Fruit fly (Drosophila melanogaster) whole organism, embryonic: ENCODE measurements around the gene BCAS2.

Experiments
- Abd-B ChIP-seq: fragments of 200-800 bp; sonication (Bioruptor generic); optimal IDR thresholded peaks from 2 replicates; lab custom pipeline; 2018; ENCODE audit warnings: missing biosample characterization, mild to moderate bottlenecking, missing genetic modification characterization, moderate library complexity
- Antp ChIP-seq: fragments of 200-800 bp; sonication (Bioruptor generic); optimal IDR thresholded peaks from 3 replicates; lab custom pipeline; 2016; ENCODE audit warnings: missing biosample characterization, missing genetic modification characterization
- CG1024 ChIP-seq: fragments of 200-800 bp; sonication (Bioruptor generic); IDR thresholded peaks from 2 replicates; pipeline ENCODE4 v1.3.6; 2022; ENCODE audit warnings: missing biosample characterization, missing genetic modification characterization
- CG10565 ChIP-seq: fragments of 200-800 bp; sonication (Bioruptor generic); optimal IDR thresholded peaks from 3 replicates; lab custom pipeline; 2016; ENCODE audit warnings: missing biosample characterization, mild to moderate bottlenecking, missing genetic modification characterization
- CG10979 ChIP-seq: fragments of 200-800 bp; sonication (Bioruptor generic); optimal IDR thresholded peaks from 2 replicates; lab custom pipeline; 2018; ENCODE audit warnings: missing biosample characterization, mild to moderate bottlenecking, missing genetic modification characterization, moderate library complexity
- CG12104 ChIP-seq: fragments of 200-800 bp; sonication (Bioruptor generic); optimal IDR thresholded peaks from 3 replicates; lab custom pipeline; 2016; ENCODE audit warnings: missing biosample characterization, missing genetic modification characterization
- CG12299 ChIP-seq: fragments of 200-800 bp; sonication (Bioruptor generic); optimal IDR thresholded peaks from 2 replicates; lab custom pipeline; 2018; ENCODE audit warnings: missing biosample characterization, mild to moderate bottlenecking, missing genetic modification characterization
- CG12942 ChIP-seq: fragments of 200-800 bp; sonication (Bioruptor generic); optimal IDR thresholded peaks from 3 replicates; lab custom pipeline; 2016; ENCODE audit warnings: missing biosample characterization, missing genetic modification characterization
- CG13775 ChIP-seq: fragments of 200-800 bp; sonication (Bioruptor generic); optimal IDR thresholded peaks from 3 replicates; lab custom pipeline; 2017; ENCODE audit warnings: missing biosample characterization, mild to moderate bottlenecking, missing genetic modification characterization
- CG15073 ChIP-seq: fragments of 200-800 bp; sonication (Bioruptor generic); optimal IDR thresholded peaks from 2 replicates; lab custom pipeline; 2016; ENCODE audit warnings: missing biosample characterization, missing genetic modification characterization
- CG1529 ChIP-seq: fragments of 200-800 bp; sonication (Bioruptor generic); optimal IDR thresholded peaks from 3 replicates; lab custom pipeline; 2018; ENCODE audit warnings: missing biosample characterization, missing genetic modification characterization
- CG15601 ChIP-seq: fragments of 200-800 bp; sonication (Bioruptor generic); optimal IDR thresholded peaks from 3 replicates; lab custom pipeline; 2019; ENCODE audit warnings: missing biosample characterization, mild to moderate bottlenecking, missing genetic modification characterization, moderate library complexity
- CG16779 ChIP-seq: fragments of 200-800 bp; sonication (Bioruptor generic); IDR thresholded peaks from 2 replicates; pipeline ENCODE4 v1.3.6; 2022; ENCODE audit warnings: missing biosample characterization, missing genetic modification characterization
- CG17361 ChIP-seq: fragments of 200-800 bp; sonication (Bioruptor generic); IDR thresholded peaks from 3 replicates; pipeline ENCODE4 v1.3.6; 2022; ENCODE audit warnings: missing biosample characterization, missing genetic modification characterization
- CG17802 ChIP-seq: fragments of 200-800 bp; sonication (Bioruptor generic); optimal IDR thresholded peaks from 2 replicates; lab custom pipeline; 2018; ENCODE audit warnings: missing biosample characterization, mild to moderate bottlenecking, missing genetic modification characterization, moderate library complexity
- CG1832 ChIP-seq: fragments of 200-800 bp; sonication (Bioruptor generic); optimal IDR thresholded peaks from 2 replicates; lab custom pipeline; 2017; ENCODE audit warnings: missing biosample characterization, mild to moderate bottlenecking, missing genetic modification characterization, inconsistent platforms
- CG2678 ChIP-seq: fragments of 200-800 bp; sonication (Bioruptor generic); optimal IDR thresholded peaks from 3 replicates; lab custom pipeline; 2019; ENCODE audit warnings: missing biosample characterization, mild to moderate bottlenecking, missing genetic modification characterization, moderate library complexity
- CG32772 ChIP-seq: fragments of 200-800 bp; sonication (Bioruptor generic); IDR thresholded peaks from 2 replicates; pipeline ENCODE4 v1.3.6; 2022; ENCODE audit warnings: missing biosample characterization, missing genetic modification characterization
- CG43689 ChIP-seq: fragments of 200-800 bp; sonication (Bioruptor generic); IDR thresholded peaks from 2 replicates; pipeline ENCODE4 v1.3.6; 2022; ENCODE audit warnings: missing biosample characterization, missing genetic modification characterization
- CG4730 ChIP-seq: fragments of 200-800 bp; sonication (Bioruptor generic); IDR thresholded peaks from 2 replicates; pipeline ENCODE4 v1.3.6; 2022; ENCODE audit warnings: missing biosample characterization, missing genetic modification characterization
- CG8089 ChIP-seq: fragments of 200-800 bp; sonication (Bioruptor generic); optimal IDR thresholded peaks from 3 replicates; lab custom pipeline; 2016; ENCODE audit warnings: missing biosample characterization, missing genetic modification characterization
- CG9437 ChIP-seq: fragments of 200-800 bp; sonication (Bioruptor generic); optimal IDR thresholded peaks from 2 replicates; lab custom pipeline; 2018; ENCODE audit warnings: missing biosample characterization, mild to moderate bottlenecking, missing genetic modification characterization
- CHES-1-like ChIP-seq: fragments of 200-800 bp; sonication (Bioruptor generic); optimal IDR thresholded peaks from 2 replicates; lab custom pipeline; 2016; ENCODE audit warnings: missing biosample characterization, missing genetic modification characterization
- CkIIα-i1 ChIP-seq: fragments of 200-800 bp; sonication (Bioruptor generic); IDR thresholded peaks from 2 replicates; pipeline ENCODE4 v1.3.6; 2022; ENCODE audit warnings: missing biosample characterization, missing genetic modification characterization
- CoRest ChIP-seq: fragments of 200-800 bp; sonication (Bioruptor generic); optimal IDR thresholded peaks from 3 replicates; lab custom pipeline; 2018; ENCODE audit warnings: missing biosample characterization, mild to moderate bottlenecking, missing genetic modification characterization, moderate library complexity
- CrebB ChIP-seq: fragments of 200-800 bp; sonication (Bioruptor generic); optimal IDR thresholded peaks from 3 replicates; lab custom pipeline; 2018; ENCODE audit warnings: missing biosample characterization, mild to moderate bottlenecking, missing genetic modification characterization
- Ets65A ChIP-seq: fragments of 200-800 bp; sonication (Bioruptor generic); peaks from one replicate; lab custom pipeline; 2016; ENCODE audit warnings: missing biosample characterization, missing genetic modification characterization
- GATAe ChIP-seq: fragments of 200-800 bp; sonication (Bioruptor generic); conservative IDR thresholded peaks from 2 replicates; pipeline ENCODE4 v1.3.6; 2022; ENCODE audit warnings: missing biosample characterization, missing genetic modification characterization
- H15 ChIP-seq: fragments of 200-800 bp; sonication (Bioruptor generic); IDR thresholded peaks from 3 replicates; pipeline ENCODE4 v1.3.6; 2022; ENCODE audit warnings: missing biosample characterization, missing genetic modification characterization
- HmgD ChIP-seq: fragments of 200-800 bp; sonication (Bioruptor generic); optimal IDR thresholded peaks from 3 replicates; lab custom pipeline; 2016; ENCODE audit warnings: missing biosample characterization, missing genetic modification characterization
- Hr3 ChIP-seq: fragments of 200-800 bp; sonication (Bioruptor generic); optimal IDR thresholded peaks from 3 replicates; lab custom pipeline; 2016; ENCODE audit warnings: missing biosample characterization, missing genetic modification characterization
- Lim3 ChIP-seq: fragments of 200-800 bp; sonication (Bioruptor generic); IDR thresholded peaks from 2 replicates; pipeline ENCODE4 v1.3.6; 2022; ENCODE audit warnings: missing biosample characterization, missing genetic modification characterization
- Mad ChIP-seq: fragments of 200-800 bp; sonication (Bioruptor generic); optimal IDR thresholded peaks from 2 replicates; lab custom pipeline; 2016; ENCODE audit warnings: missing biosample characterization, missing genetic modification characterization
- Med ChIP-seq: fragments of 200-800 bp; sonication (Bioruptor generic); peaks from one replicate; lab custom pipeline; 2016; ENCODE audit warnings: missing biosample characterization, missing genetic modification characterization, mild to moderate bottlenecking, inconsistent platforms, moderate library complexity
- Nf-YB ChIP-seq: fragments of 200-800 bp; sonication (Bioruptor generic); optimal IDR thresholded peaks from 3 replicates; lab custom pipeline; 2019; ENCODE audit warnings: missing biosample characterization, mild to moderate bottlenecking, missing genetic modification characterization, moderate library complexity
- Ssrp ChIP-seq: fragments of 200-800 bp; sonication (Bioruptor generic); optimal IDR thresholded peaks from 2 replicates; lab custom pipeline; 2018; ENCODE audit warnings: missing biosample characterization, mild to moderate bottlenecking, missing genetic modification characterization, moderate library complexity
- Usf ChIP-seq: fragments of 200-800 bp; sonication (Bioruptor generic); optimal IDR thresholded peaks from 2 replicates; lab custom pipeline; 2017; ENCODE audit warnings: missing genotype, missing biosample characterization, missing genetic modification characterization
- bcd ChIP-seq: fragments of 200-800 bp; sonication (Bioruptor generic); optimal IDR thresholded peaks from 2 replicates; lab custom pipeline; 2017; ENCODE audit warnings: missing biosample characterization, mild to moderate bottlenecking, missing genetic modification characterization
- croc ChIP-seq: fragments of 200-800 bp; sonication (Bioruptor generic); conservative IDR thresholded peaks from 3 replicates; pipeline ENCODE4 v1.3.6; 2022; ENCODE audit warnings: missing biosample characterization, missing genetic modification characterization
- disco-r ChIP-seq: fragments of 200-800 bp; sonication (Bioruptor generic); optimal IDR thresholded peaks from 2 replicates; lab custom pipeline; 2016; ENCODE audit warnings: missing biosample characterization, missing genetic modification characterization
- dysf ChIP-seq: fragments of 200-800 bp; sonication (Bioruptor generic); IDR thresholded peaks from 3 replicates; pipeline ENCODE4 v1.3.6; 2022; ENCODE audit warnings: missing biosample characterization, missing genetic modification characterization
- fd102C ChIP-seq: fragments of 200-800 bp; sonication (Bioruptor generic); optimal IDR thresholded peaks from 2 replicates; lab custom pipeline; 2018; ENCODE audit warnings: missing biosample characterization, mild to moderate bottlenecking, missing genetic modification characterization, moderate library complexity
- gce ChIP-seq: fragments of 200-800 bp; sonication (Bioruptor generic); IDR thresholded peaks from 3 replicates; pipeline ENCODE4 v1.3.6; 2022; ENCODE audit warnings: missing biosample characterization, missing genetic modification characterization
- gro ChIP-seq: fragments of 200-800 bp; sonication (Bioruptor generic); optimal IDR thresholded peaks from 2 replicates; lab custom pipeline; 2016; ENCODE audit warnings: missing biosample characterization, missing genetic modification characterization
- h ChIP-seq: fragments of >200 bp; optimal IDR thresholded peaks from 2 replicates; lab custom pipeline; 2017
- maf-S ChIP-seq: fragments of 200-800 bp; sonication (Bioruptor generic); optimal IDR thresholded peaks from 2 replicates; lab custom pipeline; 2016; ENCODE audit warnings: missing biosample characterization, missing genetic modification characterization
- odd ChIP-seq: fragments of 200-800 bp; sonication (Bioruptor generic); optimal IDR thresholded peaks from 2 replicates; lab custom pipeline; 2017; ENCODE audit warnings: missing biosample characterization, mild to moderate bottlenecking, missing genetic modification characterization
- peb ChIP-seq: fragments of 200-800 bp; sonication (Bioruptor generic); IDR thresholded peaks from 2 replicates; pipeline ENCODE4 v1.3.6; 2022; ENCODE audit warnings: missing biosample characterization, missing genetic modification characterization
- pho ChIP-seq: fragments of 200-800 bp; sonication (Bioruptor generic); optimal IDR thresholded peaks from 2 replicates; lab custom pipeline; 2016; ENCODE audit warnings: missing biosample characterization, missing genetic modification characterization
- sens ChIP-seq: fragments of 200-800 bp; sonication (Bioruptor generic); peaks from one replicate; lab custom pipeline; 2016; ENCODE audit warnings: missing biosample characterization, missing genetic modification characterization
- slou ChIP-seq: fragments of 200-800 bp; sonication (Bioruptor generic); optimal IDR thresholded peaks from 3 replicates; lab custom pipeline; 2016; ENCODE audit warnings: missing biosample characterization, missing genetic modification characterization
- vnd ChIP-seq: fragments of 200-800 bp; sonication (Bioruptor generic); IDR thresholded peaks from 3 replicates; pipeline ENCODE4 v1.3.6; 2022; ENCODE audit warnings: missing biosample characterization, missing genetic modification characterization; ENCODE audit not compliant: partially characterized antibody

BCAS2 gene

dm6 chr3R:27925971-27926533, 3.9 kb upstream of the BCAS2 start (continued):
- TF ChIP-seq Nf-YB = no peak
- TF ChIP-seq CG43689 (GFP tag; lab: Robert Waterston, UW) = no peak
- no peak for TF ChIP-seq CG16779 (GFP tag; lab: Robert Waterston, UW)
- no peak for TF ChIP-seq GATAe (GFP tag; lab: Robert Waterston, UW)
- TF ChIP-seq CG17361 (GFP tag; lab: Robert Waterston, UW) = 0 out of 3 replicates have a peak, but pooled peaks have one; percentile 34
- TF ChIP-seq CG10565 (GFP tag; lab: Kevin White, UChicago) = no peak
- no peak for TF ChIP-seq CG1529 (GFP tag; lab: Kevin White, UChicago)
- TF ChIP-seq gro = no peak
- peak; percentile 71 for TF ChIP-seq sens (GFP tag; lab: Kevin White, UChicago)
- no peak for TF ChIP-seq slou
- TF ChIP-seq disco-r = no peak
- TF ChIP-seq maf-S = no peak
- no peak for TF ChIP-seq CG12299 (tag; lab: Kevin White, UChicago)
- no peak for TF ChIP-seq CHES-1-like (GFP tag; lab: Kevin White, UChicago)
- TF ChIP-seq Abd-B (GFP tag; lab: Kevin White, UChicago) = no peak
- peak; percentile 72 for TF ChIP-seq Med (GFP tag; lab: Kevin White, UChicago)
- TF ChIP-seq CG13775 (GFP tag; lab: Kevin White, UChicago) = no peak
- TF ChIP-seq CG2678 (tag; lab: Kevin White, UChicago) = no peak
- no peak for TF ChIP-seq CG15073 (GFP tag; lab: Kevin White, UChicago)
- no peak for TF ChIP-seq CG1024
- TF ChIP-seq Lim3 (GFP tag; lab: Robert Waterston, UW) = no peak
- TF ChIP-seq Mad (GFP tag; lab: Kevin White, UChicago) = no peak
- TF ChIP-seq CoRest (tag; lab: Kevin White, UChicago) = peak; percentile 22
- TF ChIP-seq odd (GFP tag; lab: Kevin White, UChicago) = no peak
- TF ChIP-seq croc (GFP tag; lab: Robert Waterston, UW) = no peak
- TF ChIP-seq Ets65A (GFP tag; lab: Kevin White, UChicago) = peak; percentile 64
- TF ChIP-seq CG10979 = no peak
- no peak for TF ChIP-seq Hr3 (GFP tag; lab: Kevin White, UChicago)
- TF ChIP-seq H15 = no peak
- no peak for TF ChIP-seq pho
- no peak for TF ChIP-seq CrebB (tag; lab: Kevin White, UChicago)
- TF ChIP-seq vnd (GFP tag; lab: Robert Waterston, UW) = no peak
- 0 out of 3 replicates have a peak, but pooled peaks have one; percentile 14 for TF ChIP-seq dysf (GFP tag; lab: Robert Waterston, UW)
- no peak for TF ChIP-seq HmgD (GFP tag; lab: Kevin White, UChicago)
- TF ChIP-seq peb (GFP tag; lab: Robert Waterston, UW) = no peak
- no peak for TF ChIP-seq bcd (GFP tag; lab: Kevin White, UChicago)
- no peak for TF ChIP-seq CG8089 (GFP tag; lab: Kevin White, UChicago)
- no peak for TF ChIP-seq CkIIα-i1
- no peak for TF ChIP-seq CG32772 (GFP tag; lab: Robert Waterston, UW)
- TF ChIP-seq CG12942 = no peak
- no peak for TF ChIP-seq fd102C (GFP tag; lab: Kevin White, UChicago)
- no peak for TF ChIP-seq gce (GFP tag; lab: Robert Waterston, UW)
- no peak for TF ChIP-seq CG4730
- no peak for TF ChIP-seq CG12104 (GFP tag; lab: Kevin White, UChicago)
- TF ChIP-seq Usf (GFP tag; lab: Kevin White, UChicago) = no peak
- TF ChIP-seq Antp (GFP tag; lab: Kevin White, UChicago) = no peak
- peak; percentile 17 for TF ChIP-seq CG9437 (GFP tag; lab: Kevin White, UChicago)
- no peak for TF ChIP-seq CG1832 (GFP tag; lab: Kevin White, UChicago)
- no peak for TF ChIP-seq CG15601 (tag; lab: Kevin White, UChicago)
- TF ChIP-seq h (lab: Kevin White, UChicago) = no peak
- TF ChIP-seq CG17802 = no peak
- TF ChIP-seq Ssrp (tag; lab: Kevin White, UChicago) = no peak
